Fruit fly (Drosophila melanogaster) whole organism, larva: ENCODE data around the gene Fer2LCH.

ENCODE experiments used
- noc ChIP-seq: fragments of 200-800 bp; sonication (Bioruptor generic); optimal IDR thresholded peaks from 3 replicates; lab custom pipeline; 2019; ENCODE audit warnings: missing biosample characterization, mild to moderate bottlenecking, missing genetic modification characterization, moderate library complexity

The Fer2LCH gene

DNA sequence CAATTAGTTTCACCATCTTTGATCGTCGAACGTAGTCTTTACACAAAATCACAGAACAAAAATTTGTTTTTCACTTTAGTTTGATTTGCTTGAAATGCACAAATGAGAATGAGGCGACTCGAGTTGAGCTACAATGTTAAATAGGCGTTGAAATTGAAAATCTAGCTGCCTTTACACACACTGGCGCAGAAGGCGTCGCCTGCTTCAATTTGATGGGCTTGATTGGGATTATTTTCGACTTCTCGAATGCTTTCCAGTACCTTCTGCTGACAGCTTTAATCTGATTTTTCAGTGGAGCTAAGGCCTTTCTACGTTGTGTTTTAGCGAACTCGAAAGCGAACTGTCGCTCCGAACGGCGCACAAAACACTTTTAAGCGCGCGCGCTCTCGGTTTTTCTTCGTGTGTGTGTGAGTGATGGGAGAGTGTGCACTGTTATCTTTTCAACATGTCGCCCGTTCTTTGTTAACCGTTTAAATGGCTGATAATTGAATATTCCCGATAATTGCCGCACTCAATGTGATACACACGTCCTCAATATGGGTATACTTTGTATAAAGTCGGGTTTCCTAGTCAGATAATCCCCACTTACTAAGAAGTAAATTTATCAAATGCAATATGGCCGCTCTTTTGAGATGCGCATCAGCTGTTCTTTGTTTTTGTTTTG lies at the start of gene Fer2LCH, which contains the start of gene Fer1HCH:
TSS of gene Fer2LCH (plus strand) at position 290 of the 664 bp plus-strand sequence.
TSS of gene Fer1HCH (minus strand) at position 664 of the 664 bp plus-strand sequence.
- TF ChIP-seq noc (tag; lab: Kevin White, UChicago): no peak

DNA sequence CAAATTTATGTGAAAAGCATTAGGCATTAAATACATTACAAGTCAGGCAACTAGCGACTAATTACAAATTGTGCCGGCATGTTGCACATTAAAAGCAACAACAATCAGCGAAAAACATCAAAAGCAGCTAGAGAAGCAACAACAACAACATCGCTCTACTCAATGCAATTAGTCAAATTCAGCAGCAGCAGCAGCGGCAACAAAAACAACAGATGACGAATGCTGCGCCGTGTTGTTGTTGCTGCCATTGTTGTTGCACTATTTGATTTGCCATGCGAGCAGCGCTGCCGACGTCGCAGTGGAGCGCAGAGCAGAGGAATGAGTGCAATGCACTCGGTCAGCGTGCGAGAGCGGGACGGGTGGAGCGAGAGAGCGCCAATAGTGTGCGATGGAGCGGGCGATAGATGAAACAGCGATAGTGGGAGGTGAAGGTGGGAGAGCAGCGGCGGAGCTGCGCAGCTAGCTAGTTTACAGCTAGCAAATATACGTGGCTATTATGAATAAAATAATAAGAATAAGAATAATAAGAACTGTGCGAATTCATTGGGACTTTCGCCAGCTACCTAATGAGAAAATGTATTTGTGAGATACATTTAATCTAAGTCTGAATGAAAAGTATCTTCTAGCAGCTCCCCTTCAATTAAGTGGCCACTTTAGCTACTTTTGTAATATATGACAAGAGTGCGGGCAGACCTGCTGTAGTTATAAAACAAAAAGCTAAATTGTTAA lies 49.5 kb upstream of the Fer2LCH start:
- peak; percentile 16 for TF ChIP-seq noc (tag; lab: Kevin White, UChicago)

DNA sequence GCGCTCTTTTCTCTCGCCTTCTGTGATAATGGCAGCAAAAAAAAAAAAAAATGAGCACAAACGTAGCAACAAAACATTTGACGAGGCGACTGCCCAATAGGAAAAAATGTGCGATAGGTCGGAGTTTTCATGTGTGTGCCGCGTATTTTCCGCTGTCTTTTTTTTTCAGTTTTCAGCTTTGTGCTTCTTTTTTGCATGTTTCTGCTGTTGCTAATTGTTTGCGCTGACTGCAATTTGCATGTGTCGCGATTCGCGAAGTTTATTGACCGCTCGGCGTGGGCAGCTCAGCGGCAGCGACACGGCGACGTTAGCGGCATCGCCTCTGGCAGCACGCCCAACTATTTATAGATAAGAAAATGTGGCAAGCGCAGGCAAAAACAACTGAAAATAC lies 49.0 kb upstream of the Fer2LCH start:
- TF ChIP-seq noc (tag; lab: Kevin White, UChicago): no peak

DNA sequence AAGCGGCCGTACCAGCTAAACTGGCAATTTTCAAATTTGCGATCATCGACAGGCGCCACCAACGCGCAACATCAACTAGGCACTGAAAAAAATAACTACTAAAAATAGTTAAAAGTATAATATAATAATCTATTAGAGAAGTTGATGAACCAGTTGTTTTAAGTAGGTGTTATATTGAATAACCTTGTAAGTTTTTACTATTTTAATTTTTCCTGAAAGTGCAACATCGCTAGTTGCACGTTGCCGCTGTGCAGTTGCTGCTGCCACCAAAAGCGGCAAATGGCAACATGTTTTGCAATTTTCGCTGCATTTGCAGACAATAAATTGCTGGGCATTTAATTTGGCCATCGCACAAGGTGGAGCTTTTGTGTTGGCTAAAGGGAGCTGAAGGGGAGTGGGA lies 44.6 kb upstream of the Fer2LCH start:
- no peak for TF ChIP-seq noc (tag; lab: Kevin White, UChicago)

DNA sequence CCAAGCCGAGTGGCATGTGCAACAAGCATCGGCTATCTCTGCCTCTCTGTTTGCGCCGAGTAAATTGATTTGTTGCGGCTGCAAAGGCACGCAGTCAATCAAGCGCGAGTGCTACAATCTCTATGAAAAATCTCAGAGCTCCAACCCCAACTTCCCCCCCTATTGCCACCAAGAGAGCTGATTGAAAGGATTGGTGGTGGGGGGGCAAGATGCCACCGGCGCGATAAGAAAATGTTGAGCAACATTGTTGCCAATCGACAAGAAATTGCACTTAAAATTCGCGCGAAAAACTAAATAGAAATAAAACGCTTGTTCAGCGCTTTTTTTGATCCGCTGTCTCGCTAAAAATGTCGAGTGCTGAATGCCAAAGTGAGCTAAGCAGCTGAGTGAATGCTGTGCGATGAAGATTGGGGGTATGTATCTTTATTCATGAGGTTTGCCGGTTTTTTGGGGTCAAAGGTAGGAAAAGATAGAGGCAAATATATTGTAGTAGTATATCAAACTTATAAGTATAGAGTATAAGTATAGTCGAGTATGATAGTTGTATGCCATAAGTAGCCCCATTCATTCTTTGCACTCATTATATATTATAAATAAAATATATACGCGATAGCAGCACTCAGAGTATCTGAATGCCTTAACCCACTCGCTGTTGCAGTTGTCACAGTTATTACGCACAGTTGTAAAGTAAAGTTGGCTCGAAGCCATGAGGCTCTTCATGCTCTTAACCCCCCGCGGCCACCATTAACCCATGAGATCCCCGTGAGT lies 44.0 kb upstream of the Fer2LCH start:
- TF ChIP-seq noc (tag; lab: Kevin White, UChicago): no peak

DNA sequence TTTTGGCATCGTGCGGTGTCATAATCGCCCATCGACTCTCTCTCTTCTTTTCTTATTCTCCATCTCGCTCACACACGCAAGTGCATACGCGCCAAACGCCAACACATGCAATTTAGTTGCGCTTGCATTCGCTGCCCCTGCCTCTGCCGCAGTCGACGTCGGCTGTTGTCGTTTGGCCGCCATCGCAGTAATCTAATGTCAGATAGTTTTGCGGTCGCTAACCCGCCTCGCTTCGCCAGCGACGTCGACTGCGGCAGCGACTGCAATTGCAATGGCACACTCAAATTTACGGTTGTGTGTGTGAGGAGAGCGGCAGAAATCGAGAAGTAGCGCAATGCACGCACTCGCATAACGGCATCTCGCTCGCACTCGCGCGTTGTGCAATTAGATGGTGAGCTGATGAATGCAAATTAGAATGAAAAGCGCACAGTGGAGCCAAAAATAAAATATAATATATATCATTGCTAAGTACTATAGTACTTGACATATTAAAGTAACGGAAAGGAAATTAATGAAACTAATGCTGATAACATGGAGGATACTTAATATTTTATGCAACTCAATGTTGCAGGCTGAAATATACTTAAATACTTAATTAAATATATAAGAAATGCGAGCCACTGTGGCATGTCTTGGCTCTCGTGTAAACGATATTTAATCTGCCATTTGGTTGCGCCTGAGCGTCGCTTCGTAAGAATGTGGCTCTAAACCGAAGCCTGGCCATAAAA lies 43.2 kb upstream of the Fer2LCH start:
- TF ChIP-seq noc (tag; lab: Kevin White, UChicago): no peak

DNA sequence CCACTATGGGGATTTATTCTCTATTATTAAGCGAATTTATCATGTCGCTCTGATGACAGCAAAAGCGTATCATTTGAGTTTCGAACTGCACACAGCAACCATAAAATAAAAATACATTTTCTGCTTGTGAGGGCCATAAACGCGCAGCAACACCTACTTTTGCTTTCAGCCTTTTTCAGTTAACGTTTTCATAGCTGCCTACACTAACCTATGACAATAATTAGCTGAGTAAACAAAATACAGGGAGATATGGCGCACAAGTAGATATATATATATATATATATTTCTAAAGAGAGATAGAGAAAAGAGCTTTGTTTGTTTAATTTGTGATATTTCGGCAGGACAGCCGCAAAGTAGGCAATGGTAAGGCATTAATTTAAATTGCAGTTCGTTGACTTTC lies 42.1 kb upstream of the Fer2LCH start:
- TF ChIP-seq noc (tag; lab: Kevin White, UChicago): no peak

DNA sequence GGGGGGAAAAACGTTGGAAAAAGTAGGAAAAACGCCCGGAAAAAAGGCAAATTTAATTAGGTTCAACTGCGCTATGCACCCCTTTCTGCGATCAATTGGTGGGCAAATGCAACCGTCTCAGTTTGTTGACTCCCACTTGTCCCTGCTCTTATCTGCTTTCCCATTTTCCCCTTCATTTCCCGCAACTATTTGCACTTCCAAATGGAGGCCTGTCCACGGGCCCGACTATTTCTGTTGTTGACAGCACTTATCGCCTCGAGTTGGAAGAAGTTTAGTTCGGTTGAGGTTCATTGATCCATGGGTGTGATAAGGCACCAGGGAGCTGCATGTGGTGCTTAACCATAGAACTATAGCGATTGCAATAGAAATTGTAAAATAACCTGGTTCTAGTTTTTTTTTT lies 35.0 kb upstream of the Fer2LCH start:
- TF ChIP-seq noc (tag; lab: Kevin White, UChicago): no peak

DNA sequence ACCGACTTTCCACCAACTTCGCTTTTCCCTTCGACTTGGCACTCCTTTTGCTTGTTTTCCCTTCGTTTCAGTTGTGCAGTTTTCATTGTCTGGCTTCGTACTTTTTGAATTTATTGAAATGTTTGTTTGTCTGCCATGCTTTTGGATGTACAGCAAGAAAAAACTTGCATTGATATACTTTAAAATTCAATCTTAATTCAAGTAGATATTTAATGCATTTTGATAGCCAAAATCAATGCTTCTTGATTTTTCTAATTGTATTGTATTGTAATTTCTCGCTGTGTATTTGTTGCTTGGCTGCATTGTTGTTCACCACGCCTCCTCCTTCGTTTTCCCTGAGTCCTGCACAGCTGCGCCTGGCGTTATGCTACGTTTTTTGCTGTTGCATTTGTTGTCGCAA lies 32.9 kb upstream of the Fer2LCH start:
- TF ChIP-seq noc (tag; lab: Kevin White, UChicago): no peak

DNA sequence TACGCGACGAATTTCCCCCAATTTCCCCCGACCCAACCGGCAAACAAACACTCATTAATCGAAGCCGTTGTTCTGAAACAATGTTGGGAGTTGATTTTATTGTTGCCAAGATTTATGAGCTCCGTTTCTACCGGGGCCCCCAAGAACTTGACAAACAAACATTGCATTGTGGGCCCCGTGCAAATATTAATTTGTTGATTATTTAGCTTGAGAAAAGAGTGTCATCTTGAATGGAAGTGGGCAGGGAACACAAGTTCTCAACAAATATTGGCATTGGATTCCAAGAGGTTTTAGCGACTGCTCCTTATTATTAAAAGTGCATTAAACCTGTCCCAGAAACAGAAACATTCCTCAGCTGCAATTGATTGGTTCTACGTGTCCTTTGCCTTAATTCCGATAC lies 30.5 kb upstream of the Fer2LCH start:
- no peak for TF ChIP-seq noc (tag; lab: Kevin White, UChicago)

DNA sequence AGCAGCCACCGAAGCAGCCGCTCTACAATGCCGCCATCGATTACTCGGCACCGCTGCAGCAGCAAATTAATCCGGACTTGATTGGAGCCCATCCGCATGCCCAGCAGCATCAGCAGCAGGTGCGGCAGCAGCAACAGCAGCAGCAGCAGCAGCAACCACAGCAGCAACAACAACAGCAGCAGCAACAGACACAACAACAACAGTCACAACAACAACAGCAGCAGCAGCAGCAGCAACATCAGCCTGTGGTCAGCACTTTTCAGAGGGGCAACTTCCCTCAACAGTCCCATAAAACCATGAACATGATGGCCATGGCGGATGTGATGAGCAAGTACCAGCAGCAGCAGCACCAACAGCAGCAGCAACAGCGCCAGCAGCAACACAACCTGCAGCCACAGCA lies 27.0 kb upstream of the Fer2LCH start:
- TF ChIP-seq noc (tag; lab: Kevin White, UChicago): no peak

DNA sequence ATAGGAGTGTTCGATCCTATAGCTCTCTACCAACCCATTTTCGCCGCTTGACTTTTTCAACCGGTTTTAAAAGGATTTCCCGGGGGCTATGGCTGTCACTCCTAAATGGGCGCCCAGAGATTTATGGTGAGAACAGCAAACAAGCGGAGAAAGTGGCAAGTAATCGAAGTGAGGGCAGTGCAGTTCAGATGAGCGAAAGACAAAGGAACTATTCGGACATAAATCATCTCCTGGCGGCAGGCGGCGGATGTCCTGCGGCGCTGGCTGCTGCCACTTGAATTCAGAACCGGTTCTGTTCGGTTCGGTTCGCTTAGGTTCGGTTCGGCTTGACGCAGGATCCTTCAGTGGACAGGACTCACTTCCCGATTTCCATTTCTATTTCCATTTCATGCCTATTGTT lies 4.4 kb upstream of the Fer2LCH start:
- no peak for TF ChIP-seq noc (tag; lab: Kevin White, UChicago)

DNA sequence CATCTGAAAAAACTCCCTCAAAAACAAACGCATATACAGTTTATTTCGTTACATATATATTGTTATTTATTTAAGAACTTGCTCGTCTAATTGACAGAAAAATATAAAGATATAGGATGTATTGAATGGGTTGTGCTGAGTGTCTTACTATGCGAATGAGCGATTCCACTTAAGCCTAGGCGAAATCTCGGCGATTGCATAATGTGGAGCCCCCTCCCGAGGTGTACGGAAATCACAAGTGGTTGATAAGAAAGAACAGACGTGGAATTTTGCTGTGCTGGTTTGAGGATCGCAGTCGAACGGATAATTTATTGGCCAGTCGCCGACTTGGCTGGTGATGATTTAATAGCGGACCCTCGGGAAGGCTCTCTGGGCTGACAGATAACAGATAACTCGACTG lies 2.1 kb upstream of the Fer2LCH start:
- peak; percentile 44 for TF ChIP-seq noc (tag; lab: Kevin White, UChicago)

DNA sequence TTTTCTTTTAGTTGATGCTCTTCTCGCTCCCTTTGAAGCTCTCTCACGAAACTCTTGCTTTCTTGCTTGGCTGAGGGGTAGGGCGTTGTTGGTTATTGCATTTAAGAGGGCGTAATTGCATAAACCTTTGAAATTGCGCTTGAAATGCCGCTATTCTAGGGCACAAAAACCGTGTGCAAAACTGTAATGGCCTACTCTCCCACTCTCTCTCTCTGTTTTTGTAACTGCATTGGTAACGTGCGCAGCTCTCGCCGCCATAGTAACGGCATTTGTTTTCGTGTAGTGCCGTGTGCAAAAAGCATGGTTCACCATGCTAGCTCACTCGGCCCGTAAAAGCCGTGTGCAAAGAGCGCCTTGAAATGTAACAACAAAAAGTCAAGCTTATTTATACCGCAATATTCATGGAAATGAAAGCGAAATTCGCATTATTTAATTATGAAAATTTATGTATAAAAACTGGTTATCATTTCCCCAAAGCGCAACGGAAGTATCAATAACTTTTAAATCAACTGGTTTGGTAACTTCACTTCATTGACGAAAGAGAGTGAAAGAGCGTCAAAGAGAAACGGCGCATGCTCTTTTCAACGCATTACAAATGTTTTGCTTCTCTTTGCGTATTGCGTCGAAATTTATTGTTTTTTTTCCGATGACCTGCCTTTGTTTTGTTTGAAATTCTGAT lies 706 bp upstream of the Fer2LCH start:
- TF ChIP-seq noc (tag; lab: Kevin White, UChicago): no peak
